Worm (Caenorhabditis elegans): ENCODE data around the gene F55C12.19.

DNA sequence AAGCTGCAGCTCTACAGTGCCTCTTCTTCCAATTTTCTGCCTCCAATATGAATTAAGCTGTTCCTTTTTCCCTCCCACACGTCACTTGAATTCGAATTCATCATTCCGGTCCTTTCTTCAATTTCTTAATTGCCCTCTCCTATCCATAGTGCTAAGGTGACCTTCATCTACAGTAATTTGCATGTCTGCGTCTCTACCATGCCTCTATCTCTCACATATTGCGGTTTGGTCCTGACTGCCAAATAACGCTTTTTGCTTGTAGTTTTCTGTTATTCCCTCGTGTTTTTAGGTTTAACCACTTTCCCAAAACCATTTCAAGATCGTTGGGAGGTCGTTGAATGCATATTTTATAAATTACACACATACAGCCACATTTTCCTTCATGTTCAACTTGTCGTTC lies 14.7 kb downstream of the F55C12.19 start:
- TF ChIP-seq tbx-11 (GFP tag; IDR thresholded peaks at IDR 0.05) (no peak), ama-1 (optimal IDR thresholded peaks at IDR 0.05) (no peak), ceh-36 (tag; optimal IDR thresholded peaks at IDR 0.05) (no peak), ets-7 (tag; optimal IDR thresholded peaks at IDR 0.05) (no peak), sea-1 (GFP tag; conservative IDR thresholded peaks at IDR 0.05) (no peak), B0310.2 (tag; optimal IDR thresholded peaks at IDR 0.05) (no peak), flt-1 (GFP tag; IDR thresholded peaks at IDR 0.05) (no peak), pes-1 (GFP tag; IDR thresholded peaks at IDR 0.05) (no peak), scrt-1 (GFP tag; IDR thresholded peaks at IDR 0.05) (no peak), tbx-37 (GFP tag; conservative IDR thresholded peaks at IDR 0.05) (no peak)

Measured in whole organism, early embryonic.